Worm (Caenorhabditis elegans) whole organism, L1 larva: Measurements from ENCODE around the gene hrg-2.

Experiments used
- lin-14 ChIP-seq: fragments of 200-800 bp; sonication (Bioruptor generic); optimal IDR thresholded peaks from 2 replicates; lab custom pipeline; 2018; ENCODE audit warnings: mild to moderate bottlenecking, missing genetic modification characterization, moderate library complexity, missing compliant biosample characterization
- ztf-11 ChIP-seq, 2 experiments: sonication (generic microtip); optimal IDR thresholded peaks; 2 replicates each; lab custom pipeline; 2016 to 2017; ENCODE audit warnings: missing genetic modification characterization in 2 of 2, missing biosample characterization in 1 of 2, missing compliant biosample characterization in 1 of 2

DNA sequence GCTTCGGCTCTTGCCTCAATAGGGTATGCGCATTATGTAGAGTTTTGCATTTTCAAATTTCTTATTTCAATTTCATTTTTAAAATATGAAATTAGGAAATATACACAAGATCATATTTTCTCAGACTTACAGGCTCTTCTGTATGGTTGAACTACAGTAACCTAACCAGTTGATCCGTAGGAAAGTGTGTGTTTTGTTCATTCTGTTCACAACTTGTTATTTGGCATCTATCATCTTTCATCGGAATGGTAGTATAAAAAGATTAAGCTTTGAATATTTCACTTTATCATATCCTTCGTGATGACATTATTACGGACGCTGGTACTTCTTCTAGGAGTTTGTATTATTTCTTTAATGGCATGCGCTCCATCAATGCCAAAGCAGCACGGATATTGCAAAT is 4.4 kb downstream of the hrg-2 start, which contains the start of gene K01D12.10:
- no peak for TF ChIP-seq lin-14 (GFP tag; lab: Kevin White, UChicago)
- no peak for TF ChIP-seq ztf-11 (tag; optimal IDR thresholded peaks at IDR 0.05; lab: Kevin White, UChicago)
